Worm (Caenorhabditis elegans) whole organism, young adult: ENCODE data around the gene pho-9.

Experiments used
- B0019.2 ChIP-seq: fragments of 200-800 bp; sonication (Bioruptor generic); conservative IDR thresholded peaks from 2 replicates; pipeline ENCODE4 v1.3.6; 2022; ENCODE audit warnings: missing genetic modification reagents, missing genetic modification characterization, missing compliant biosample characterization
- D2030.7 ChIP-seq: fragments of 200-800 bp; sonication (Bioruptor generic); IDR thresholded peaks from 2 replicates; pipeline ENCODE4 v1.3.6; 2022; ENCODE audit warnings: missing genetic modification reagents, missing genetic modification characterization, missing compliant biosample characterization
- F10E7.11 ChIP-seq: sonication (generic microtip); optimal IDR thresholded peaks from 2 replicates; lab custom pipeline; 2017; ENCODE audit warnings: mild to moderate bottlenecking, missing genetic modification characterization, moderate library complexity, missing compliant biosample characterization
- F23B12.7 ChIP-seq: sonication (generic microtip); optimal IDR thresholded peaks from 2 replicates; lab custom pipeline; 2017; ENCODE audit warnings: missing genetic modification characterization, mild to moderate bottlenecking, missing compliant biosample characterization, antibody characterized with exemption, moderate library complexity; ENCODE audit not compliant: insufficient read depth
- F33H1.4 ChIP-seq: fragments of 200-800 bp; sonication (Bioruptor generic); IDR thresholded peaks from 2 replicates; pipeline ENCODE4 v1.3.6; 2022; ENCODE audit warnings: missing genetic modification reagents, missing genetic modification characterization, missing compliant biosample characterization
- F37B4.10 ChIP-seq: fragments of 200-800 bp; sonication (Bioruptor generic); IDR thresholded peaks from 2 replicates; pipeline ENCODE4 v1.3.6; 2022; ENCODE audit warnings: missing genetic modification characterization, missing compliant biosample characterization
- F52B5.7 ChIP-seq: sonication (generic microtip); optimal IDR thresholded peaks from 2 replicates; lab custom pipeline; 2016; ENCODE audit warnings: mild to moderate bottlenecking, missing genetic modification characterization, missing compliant biosample characterization
- ama-1 ChIP-seq, 3 experiments: fragments of 150-350 bp in 1 of 3; sonication (generic microtip) in 2 of 3; optimal IDR thresholded peaks; 2 replicates each; lab custom pipeline; 2014 to 2018; ENCODE audit warnings: missing biosample characterization in 2 of 3, missing genetic modification characterization in 2 of 3, missing genetic modification reagents in 2 of 3
- athp-1 ChIP-seq: sonication (generic microtip); optimal IDR thresholded peaks from 2 replicates; lab custom pipeline; 2017; ENCODE audit warnings: mild to moderate bottlenecking, missing genetic modification characterization, missing compliant biosample characterization
- attf-3 ChIP-seq: fragments of 200-800 bp; sonication (Bioruptor generic); conservative IDR thresholded peaks from 2 replicates; pipeline ENCODE4 v1.3.6; 2022; ENCODE audit warnings: missing genetic modification reagents, missing genetic modification characterization, missing compliant biosample characterization
- attf-6 ChIP-seq: fragments of 200-800 bp; sonication (Bioruptor generic); IDR thresholded peaks from 2 replicates; pipeline ENCODE4 v1.3.6; 2022; ENCODE audit warnings: missing genetic modification reagents, missing genetic modification characterization, missing compliant biosample characterization
- ceh-91 ChIP-seq: fragments of 200-800 bp; sonication (Bioruptor generic); IDR thresholded peaks from 2 replicates; pipeline ENCODE4 v1.3.6; 2022; ENCODE audit warnings: missing genetic modification reagents, missing genetic modification characterization, missing compliant biosample characterization
- chd-7 ChIP-seq: sonication (generic microtip); optimal IDR thresholded peaks from 2 replicates; lab custom pipeline; 2016; ENCODE audit warnings: mild to moderate bottlenecking, missing genetic modification characterization, moderate library complexity, missing compliant biosample characterization
- dox-1 ChIP-seq: fragments of 200-800 bp; sonication (Bioruptor generic); IDR thresholded peaks from 2 replicates; pipeline ENCODE4 v1.3.6; 2022; ENCODE audit warnings: missing genetic modification reagents, missing genetic modification characterization, missing compliant biosample characterization
- efl-1 ChIP-seq: fragments of 150-350 bp; optimal IDR thresholded peaks from 2 replicates; lab custom pipeline; 2014; ENCODE audit warnings: missing biosample characterization, missing genetic modification reagents, missing genetic modification characterization
- hrde-1 ChIP-seq: sonication (generic microtip); optimal IDR thresholded peaks from 2 replicates; lab custom pipeline; 2016; ENCODE audit warnings: missing genetic modification characterization, mild to moderate bottlenecking, missing compliant biosample characterization, moderate library complexity, missing genotype, missing genetic modification reagents, borderline replicate concordance
- let-607 ChIP-seq, 2 experiments: fragments of 200-800 bp in 1 of 2; sonication (Bioruptor generic) in 1 of 2; sonication (generic microtip) in 1 of 2; optimal IDR thresholded peaks; 2 replicates each; lab custom pipeline; 2016 to 2018; ENCODE audit warnings: mild to moderate bottlenecking in 2 of 2, missing compliant biosample characterization in 2 of 2, missing genetic modification characterization in 2 of 2, moderate library complexity in 2 of 2, missing genotype in 1 of 2
- lin-54 ChIP-seq: fragments of 200-800 bp; sonication (Bioruptor generic); optimal IDR thresholded peaks from 2 replicates; lab custom pipeline; 2018; ENCODE audit warnings: mild to moderate bottlenecking, missing genetic modification characterization, missing compliant biosample characterization
- lsl-1 ChIP-seq: fragments of 200-800 bp; sonication (Bioruptor generic); optimal IDR thresholded peaks from 2 replicates; lab custom pipeline; 2018; ENCODE audit warnings: mild to moderate bottlenecking, missing genetic modification characterization, moderate library complexity, missing compliant biosample characterization
- madf-6 ChIP-seq: fragments of 200-800 bp; sonication (Bioruptor generic); IDR thresholded peaks from 2 replicates; pipeline ENCODE4 v1.3.6; 2022; ENCODE audit warnings: missing genetic modification reagents, missing genetic modification characterization, missing compliant biosample characterization
- madf-8 ChIP-seq: fragments of 200-800 bp; sonication (Bioruptor generic); conservative IDR thresholded peaks from 2 replicates; pipeline ENCODE4 v1.3.6; 2022; ENCODE audit warnings: missing genetic modification reagents, missing genetic modification characterization, missing compliant biosample characterization
- rcor-1 ChIP-seq: fragments of 200-800 bp; sonication (Bioruptor generic); IDR thresholded peaks from 2 replicates; pipeline ENCODE4 v1.3.6; 2022; ENCODE audit warnings: missing genetic modification reagents, missing genetic modification characterization, missing compliant biosample characterization
- rec-8 ChIP-seq, 2 experiments: sonication (generic microtip); optimal IDR thresholded peaks; 2 replicates each; lab custom pipeline; 2016; ENCODE audit warnings: mild to moderate bottlenecking in 2 of 2, missing genetic modification characterization in 2 of 2, missing genetic modification reagents in 2 of 2, missing genotype in 2 of 2, missing biosample characterization in 1 of 2, missing compliant biosample characterization in 1 of 2, moderate library complexity in 1 of 2
- rpc-1 ChIP-seq, 2 experiments: fragments of 150-350 bp in 1 of 2; sonication (generic microtip) in 1 of 2; optimal IDR thresholded peaks; 2 replicates each; lab custom pipeline; 2014 to 2018; ENCODE audit warnings: missing biosample characterization in 1 of 2, missing genetic modification characterization in 1 of 2, missing genetic modification reagents in 1 of 2, missing genotype in 1 of 2
- snpc-1.3 ChIP-seq: sonication (generic microtip); optimal IDR thresholded peaks from 2 replicates; lab custom pipeline; 2017; ENCODE audit warnings: missing genetic modification characterization, mild to moderate bottlenecking, missing compliant biosample characterization, antibody characterized with exemption, moderate library complexity, missing genotype, missing genetic modification reagents; ENCODE audit not compliant: insufficient read depth
- snpc-4 ChIP-seq, 5 experiments: fragments of 150-350 bp in 1 of 5; sonication (generic microtip) in 4 of 5; optimal IDR thresholded peaks; 2 replicates each; lab custom pipeline; 2014 to 2018; ENCODE audit warnings: missing genetic modification characterization in 5 of 5, missing biosample characterization in 3 of 5, antibody characterized with exemption in 2 of 5, mild to moderate bottlenecking in 2 of 5, missing compliant biosample characterization in 2 of 5, missing genotype in 2 of 5, moderate library complexity in 2 of 5, missing genetic modification reagents in 1 of 5
- sptf-2 ChIP-seq: fragments of 200-800 bp; sonication (Bioruptor generic); optimal IDR thresholded peaks from 2 replicates; lab custom pipeline; 2018; ENCODE audit warnings: mild to moderate bottlenecking, missing genetic modification characterization, missing compliant biosample characterization
- tbp1 ChIP-seq: fragments of 200-800 bp; sonication (Bioruptor generic); optimal IDR thresholded peaks from 2 replicates; lab custom pipeline; 2018; ENCODE audit warnings: mild to moderate bottlenecking, missing genetic modification characterization, missing compliant biosample characterization
- tlf-1 ChIP-seq: fragments of 200-800 bp; sonication (Bioruptor generic); optimal IDR thresholded peaks from 2 replicates; lab custom pipeline; 2018; ENCODE audit warnings: mild to moderate bottlenecking, missing genetic modification characterization, missing compliant biosample characterization
- unc-130 ChIP-seq: sonication (generic microtip); optimal IDR thresholded peaks from 2 replicates; lab custom pipeline; 2016; ENCODE audit warnings: missing genetic modification reagents, missing genetic modification characterization, missing compliant biosample characterization
- xnd-1 ChIP-seq: sonication (generic microtip); optimal IDR thresholded peaks from 2 replicates; lab custom pipeline; 2016; ENCODE audit warnings: missing genotype, missing genetic modification reagents, missing genetic modification characterization, missing compliant biosample characterization
- ztf-22 ChIP-seq: fragments of 200-800 bp; sonication (Bioruptor generic); optimal IDR thresholded peaks from 2 replicates; lab custom pipeline; 2018; ENCODE audit warnings: mild to moderate bottlenecking, missing genetic modification characterization, moderate library complexity, missing compliant biosample characterization
- ztf-6 ChIP-seq: fragments of 200-800 bp; sonication (Bioruptor generic); IDR thresholded peaks from 2 replicates; pipeline ENCODE4 v1.3.6; 2022; ENCODE audit warnings: missing genetic modification reagents, missing genetic modification characterization, missing compliant biosample characterization

Gene pho-9

ce11 chrIII:2725221-2726203 lies 35.1 kb downstream of the pho-9 start, which contains the start of gene cosa-1:
Gene cosa-1 (plus strand): TSS chrIII:2726116.
- TF ChIP-seq madf-8 (GFP tag; lab: Robert Waterston, UW) (peak; percentile 78), F33H1.4 (GFP tag; lab: Robert Waterston, UW) (peak; percentile 93), tlf-1 (peak; percentile 20), snpc-1.3 (tag; lab: Kevin White, UChicago) (peak; percentile 26), ceh-91 (peak; percentile 75; the same call in 1 of the 2 replicates), hrde-1 (tag; lab: Kevin White, UChicago) (peak; percentile 39), B0019.2 (GFP tag; lab: Robert Waterston, UW) (no peak), lsl-1 (GFP tag; lab: Kevin White, UChicago) (peak; percentile 99), snpc-4 (GFP tag; optimal IDR thresholded peaks at IDR 0.05; lab: Kevin White, UChicago) (no peak), snpc-4 (tag; optimal IDR thresholded peaks at IDR 0.05; lab: Kevin White, UChicago) (peak in 1 of 4 experiments; percentile 39), unc-130 (GFP tag; lab: Kevin White, UChicago) (peak; percentile 51), athp-1 (tag; lab: Kevin White, UChicago) (peak; percentile 19), madf-6 (GFP tag; lab: Robert Waterston, UW) (peak; percentile 91), F10E7.11 (tag; lab: Kevin White, UChicago) (no peak), attf-6 (GFP tag; lab: Robert Waterston, UW) (no peak), chd-7 (tag; lab: Kevin White, UChicago) (no peak), xnd-1 (tag; lab: Kevin White, UChicago) (peak; percentile 98), D2030.7 (GFP tag; lab: Robert Waterston, UW) (0 out of 2 replicates have a peak, but pooled peaks have one; percentile 54), lin-54 (GFP tag; lab: Kevin White, UChicago) (peak; percentile 38), dox-1 (peak; percentile 62; the same call in 1 of the 2 replicates), attf-3 (0 out of 2 replicates have a peak, but pooled peaks have one; percentile 10), tbp1 (GFP tag; lab: Kevin White, UChicago) (peak; percentile 18), rpc-1 (optimal IDR thresholded peaks at IDR 0.05; lab: Kevin White, UChicago) (no peak), rpc-1 (tag; optimal IDR thresholded peaks at IDR 0.05; lab: Kevin White, UChicago) (peak; percentile 2), efl-1 (GFP tag; lab: Kevin White, UChicago) (peak; percentile 37), let-607 (tag; optimal IDR thresholded peaks at IDR 0.05; lab: Kevin White, UChicago) (peak in 1 of 2 experiments; percentile 56), sptf-2 (GFP tag; lab: Kevin White, UChicago) (no peak), ama-1 (optimal IDR thresholded peaks at IDR 0.05; lab: Kevin White, UChicago) (no peak), ama-1 (GFP tag; optimal IDR thresholded peaks at IDR 0.05; lab: Kevin White, UChicago) (no peak), rcor-1 (GFP tag; lab: Robert Waterston, UW) (peak; percentile 9; the same call in 1 of the 2 replicates)
- TF ChIP-seq, all 124 proteins: peak for 21

ce11 chrIII:2724992-2725220 lies 35.7 kb downstream of the pho-9 start, which contains the start of gene Y71H2AM.11:
Gene Y71H2AM.11 (minus strand): TSS chrIII:2725092.
- TF ChIP-seq rec-8 (tag; optimal IDR thresholded peaks at IDR 0.05; lab: Kevin White, UChicago) (no peak), lin-54 (GFP tag; lab: Kevin White, UChicago) (no peak), ztf-22 (GFP tag; lab: Kevin White, UChicago) (no peak), ztf-6 (GFP tag; lab: Robert Waterston, UW) (no peak), F23B12.7 (tag; lab: Kevin White, UChicago) (no peak), F37B4.10 (GFP tag; lab: Robert Waterston, UW) (no peak), F52B5.7 (tag; lab: Kevin White, UChicago) (no peak), snpc-1.3 (tag; lab: Kevin White, UChicago) (no peak)
- TF ChIP-seq, all 124 proteins: peak for 0
